Fruit fly (Drosophila melanogaster): ENCODE results near the gene CG10660.

DNA sequence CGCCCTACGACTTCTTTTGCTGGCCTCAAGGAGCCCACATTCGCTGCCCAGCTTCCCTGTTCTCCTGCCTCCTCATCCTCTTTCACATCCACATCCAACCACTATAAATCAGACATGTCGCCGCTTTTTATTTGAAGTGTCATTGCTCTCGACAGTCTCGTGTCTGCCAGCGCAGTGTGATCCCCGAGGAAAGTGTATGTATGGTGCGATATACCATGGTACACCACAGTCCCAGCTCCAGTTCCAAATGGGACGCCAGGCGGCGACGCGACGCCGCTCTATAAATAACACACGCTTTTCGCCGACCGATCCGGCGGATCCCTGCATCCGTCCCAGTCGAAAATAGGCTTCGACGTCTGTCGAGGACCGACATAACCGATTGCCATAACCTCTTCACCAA, 12.2 kb downstream of the CG10660 start:
- peak in 1 of 2 experiments; percentile 4 for TF ChIP-seq CTCF (optimal IDR thresholded peaks at IDR 0.05)
- TF ChIP-seq CG8478 (optimal IDR thresholded peaks at IDR 0.05), result no peak

All from S2 (cell line).